Fruit fly (Drosophila melanogaster): Measurements from ENCODE around the gene CG3544.

dm6 chr2L:819315-820032, 35.3 kb downstream of the CG3544 start, which contains the start of the genes PGAP2 and Clp:
- TF ChIP-seq kay (GFP tag; ENCODE audit: borderline replicate concordance) (no peak), CG11617 (GFP tag; optimal IDR thresholded peaks at IDR 0.05) (peak; percentile 78), pad (GFP tag; optimal IDR thresholded peaks at IDR 0.05) (peak; percentile 55), Crg-1 (GFP tag; optimal IDR thresholded peaks at IDR 0.05) (peak; percentile 66), CG7101 (tag; optimal IDR thresholded peaks at IDR 0.05) (peak; percentile 75), Mnt (GFP tag; optimal IDR thresholded peaks at IDR 0.05) (peak; percentile 64), CG14711 (tag; optimal IDR thresholded peaks at IDR 0.05) (peak; percentile 68), ovo (GFP tag; optimal IDR thresholded peaks at IDR 0.05) (no peak), CG7045 (GFP tag; optimal IDR thresholded peaks at IDR 0.05) (peak; percentile 59), Clk (GFP tag; optimal IDR thresholded peaks at IDR 0.05) (peak; percentile 42), tj (GFP tag; optimal IDR thresholded peaks at IDR 0.05) (peak; percentile 79)
